Worm (Caenorhabditis elegans) whole organism, midembryonic: Measurements from ENCODE around the gene pho-4.

Source experiments
- cog-1 ChIP-seq: sonication (generic microtip); optimal IDR thresholded peaks from 2 replicates; lab custom pipeline; 2016; ENCODE audit warnings: missing genetic modification characterization, missing compliant biosample characterization
- flt-1 ChIP-seq: fragments of 200-800 bp; sonication (Bioruptor generic); IDR thresholded peaks from 2 replicates; pipeline ENCODE4 v1.3.6; 2022; ENCODE audit warnings: missing genetic modification characterization, missing compliant biosample characterization
- med-1 ChIP-seq: sonication (generic microtip); optimal IDR thresholded peaks from 2 replicates; lab custom pipeline; 2017; ENCODE audit warnings: missing genetic modification characterization, mild to moderate bottlenecking, missing compliant biosample characterization, antibody characterized with exemption, missing genetic modification reagents; ENCODE audit not compliant: insufficient read depth
- ztf-29 ChIP-seq: fragments of 200-800 bp; sonication (Bioruptor generic); IDR thresholded peaks from 2 replicates; pipeline ENCODE4 v1.3.6; 2022; ENCODE audit warnings: missing genetic modification reagents, missing genetic modification characterization, missing compliant biosample characterization

DNA sequence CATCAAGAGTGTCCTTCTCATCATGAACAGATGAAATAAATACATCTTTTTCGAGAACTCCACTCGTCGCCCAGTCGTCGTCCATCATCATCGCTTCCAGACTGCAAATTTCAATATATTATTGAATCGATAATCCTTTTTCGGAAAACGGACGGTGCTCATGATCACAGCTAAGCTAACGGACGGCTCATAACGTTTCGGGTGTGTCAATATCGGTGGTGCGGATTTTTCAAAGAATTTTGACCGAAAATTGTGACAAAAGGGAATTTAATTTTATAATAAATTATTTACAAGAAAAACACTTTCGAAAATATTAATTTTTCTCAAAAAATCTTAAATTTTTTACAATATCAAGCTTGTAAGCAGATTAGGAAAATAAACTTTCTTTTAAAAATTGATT is 50.8 kb downstream of the pho-4 start, which contains the start of gene crh-2:
- TF ChIP-seq cog-1 (tag; lab: Kevin White, UChicago) (no peak), flt-1 (GFP tag; lab: Robert Waterston, UW) (no peak), med-1 (GFP tag; lab: Kevin White, UChicago) (no peak), ztf-29 (no peak)
